Worm (Caenorhabditis elegans): ENCODE results near the gene nos-2.

Gene nos-2

DNA sequence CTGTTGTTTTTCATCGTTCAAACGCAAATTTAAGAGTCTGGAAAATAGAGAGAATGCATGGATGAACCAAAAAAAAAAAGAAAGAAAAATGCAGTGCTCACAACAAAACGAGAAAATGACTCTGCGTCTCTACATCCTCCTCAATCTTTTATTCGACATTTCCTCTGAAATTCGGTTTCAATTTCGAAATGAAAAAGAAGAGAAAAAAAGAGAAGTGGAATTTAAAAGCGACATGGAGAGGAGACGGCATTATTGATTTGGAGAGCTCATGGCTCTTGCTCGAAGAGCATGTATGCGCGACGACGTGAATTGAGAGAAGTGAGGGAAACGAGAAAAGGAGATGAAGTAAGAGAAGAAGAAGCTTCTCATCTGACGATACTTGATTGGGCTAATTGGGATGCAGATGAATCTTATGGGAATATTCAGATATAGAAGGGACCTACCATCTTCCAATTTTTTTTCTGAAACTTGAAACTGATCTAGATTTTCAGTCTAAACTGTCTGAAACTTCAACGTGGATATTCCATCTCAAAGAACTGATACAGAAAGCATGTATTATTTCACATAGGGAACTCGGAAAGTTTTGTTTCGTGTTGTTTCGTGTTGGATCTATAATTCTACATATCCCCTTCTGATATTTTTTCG lies 45.7 kb downstream of the nos-2 start (continued):
- no peak for TF ChIP-seq unc-62 (GFP tag; optimal IDR thresholded peaks at IDR 0.05)
- no peak for TF ChIP-seq elt-3 (tag; optimal IDR thresholded peaks at IDR 0.05)
- no peak for TF ChIP-seq nhr-237 (tag; optimal IDR thresholded peaks at IDR 0.05)
- peak; percentile 12 for TF ChIP-seq nhr-71 (tag; optimal IDR thresholded peaks at IDR 0.05)
- no peak for TF ChIP-seq egl-13 (tag; optimal IDR thresholded peaks at IDR 0.05)
- peak; percentile 18; the same call in 1 of the 2 replicates for TF ChIP-seq isw-1 (GFP tag; IDR thresholded peaks at IDR 0.05)
- no peak for TF ChIP-seq swsn-7 (tag; optimal IDR thresholded peaks at IDR 0.05)
- TF ChIP-seq F16B12.6 (tag; optimal IDR thresholded peaks at IDR 0.05) = peak; percentile 13

DNA sequence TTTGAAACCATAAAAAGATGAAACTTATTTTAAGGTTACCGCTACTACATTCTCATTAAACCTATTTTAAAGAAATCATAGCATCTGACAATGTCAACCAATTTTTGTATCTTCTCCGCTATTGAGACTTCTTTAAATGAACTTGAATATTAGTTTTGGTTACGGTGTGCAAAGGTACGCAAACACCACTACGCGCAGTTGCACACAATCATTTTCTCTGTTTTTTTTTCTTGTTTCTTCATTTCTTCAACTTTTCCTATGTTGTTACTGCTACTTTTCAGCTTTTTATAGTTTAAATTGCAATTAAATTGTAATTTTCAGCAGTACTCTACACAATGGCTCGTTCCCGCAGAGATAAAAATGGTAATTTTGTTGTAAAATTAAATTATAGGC lies 46.2 kb downstream of the nos-2 start, which contains the start of gene F10E7.5:
F10E7.5 (plus strand) TSS at position 322 of the 393 bp plus-strand sequence.
- TF ChIP-seq rnt-1 (tag; optimal IDR thresholded peaks at IDR 0.05) = peak; percentile 53
- peak; percentile 94 for TF ChIP-seq F16B12.6 (tag; optimal IDR thresholded peaks at IDR 0.05)
- no peak for TF ChIP-seq tbx-2 (tag; optimal IDR thresholded peaks at IDR 0.05)
- no peak for TF ChIP-seq sup-37 (GFP tag; optimal IDR thresholded peaks at IDR 0.05)
- no peak for TF ChIP-seq skn-1 (tag; optimal IDR thresholded peaks at IDR 0.05)
- TF ChIP-seq sox-4 (tag; optimal IDR thresholded peaks at IDR 0.05) = no peak
- no peak for TF ChIP-seq grh-1 (GFP tag; IDR thresholded peaks at IDR 0.05)
- peak; percentile 55 for TF ChIP-seq nhr-47 (tag; optimal IDR thresholded peaks at IDR 0.05)
- peak; percentile 15 for TF ChIP-seq nhr-20 (tag; optimal IDR thresholded peaks at IDR 0.05)
- no peak for TF ChIP-seq Y116A8C.19 (tag; optimal IDR thresholded peaks at IDR 0.05; ENCODE audit: borderline replicate concordance)
- TF ChIP-seq lir-3 (tag; optimal IDR thresholded peaks at IDR 0.05; ENCODE audit: poor library complexity) = no peak
- peak; percentile 35; the same call in 1 of the 2 replicates for TF ChIP-seq isw-1 (GFP tag; IDR thresholded peaks at IDR 0.05)
- TF ChIP-seq irx-1 (tag; optimal IDR thresholded peaks at IDR 0.05) = no peak
- TF ChIP-seq nhr-28 (tag; optimal IDR thresholded peaks at IDR 0.05) = no peak
- no peak for TF ChIP-seq nhr-76 (tag; optimal IDR thresholded peaks at IDR 0.05)
- no peak for TF ChIP-seq fkh-10 (GFP tag; optimal IDR thresholded peaks at IDR 0.05)
- TF ChIP-seq hlh-4 (tag; optimal IDR thresholded peaks at IDR 0.05) = no peak
- TF ChIP-seq lin-14 (GFP tag; optimal IDR thresholded peaks at IDR 0.05) = no peak
- TF ChIP-seq nhr-85 (tag) = peak; percentile 48
- TF ChIP-seq fkh-8 (tag; optimal IDR thresholded peaks at IDR 0.05) = no peak
- no peak for TF ChIP-seq pqm-1 (tag; optimal IDR thresholded peaks at IDR 0.05)
- no peak for TF ChIP-seq ceh-63 (GFP tag; optimal IDR thresholded peaks at IDR 0.05)
- TF ChIP-seq pax-3 (tag; optimal IDR thresholded peaks at IDR 0.05) = no peak
- TF ChIP-seq alr-1 (tag; optimal IDR thresholded peaks at IDR 0.05; ENCODE audit: borderline replicate concordance) = no peak
- TF ChIP-seq swsn-7 (tag; optimal IDR thresholded peaks at IDR 0.05) = peak; percentile 34
- TF ChIP-seq unc-30 (tag; optimal IDR thresholded peaks at IDR 0.05) = no peak
- TF ChIP-seq dsc-1 (tag; optimal IDR thresholded peaks at IDR 0.05) = peak; percentile 19
- no peak for TF ChIP-seq elt-3 (tag; optimal IDR thresholded peaks at IDR 0.05)
- TF ChIP-seq aly-2 (tag; optimal IDR thresholded peaks at IDR 0.05) = peak; percentile 40
- TF ChIP-seq mab-9 (GFP tag; IDR thresholded peaks at IDR 0.05) = no peak
- no peak for TF ChIP-seq ceh-8 (GFP tag; optimal IDR thresholded peaks at IDR 0.05)
- no peak for TF ChIP-seq zip-4 (GFP tag; optimal IDR thresholded peaks at IDR 0.05)
- no peak for TF ChIP-seq C34B4.2 (tag; optimal IDR thresholded peaks at IDR 0.05)
- no peak for TF ChIP-seq nhr-11 (tag; optimal IDR thresholded peaks at IDR 0.05)
- TF ChIP-seq nhr-71 (tag; optimal IDR thresholded peaks at IDR 0.05) = peak; percentile 53
- TF ChIP-seq ceh-90 (tag; optimal IDR thresholded peaks at IDR 0.05) = no peak
- no peak for TF ChIP-seq efl-3 (GFP tag; optimal IDR thresholded peaks at IDR 0.05)
- TF ChIP-seq snu-23 (GFP tag; optimal IDR thresholded peaks at IDR 0.05) = peak; percentile 69
- TF ChIP-seq nhr-237 (tag; optimal IDR thresholded peaks at IDR 0.05) = no peak
- TF ChIP-seq vab-15 (tag; optimal IDR thresholded peaks at IDR 0.05) = no peak
- TF ChIP-seq unc-62 (GFP tag; optimal IDR thresholded peaks at IDR 0.05) = no peak
- peak; percentile 44 for TF ChIP-seq xbp-1 (tag; optimal IDR thresholded peaks at IDR 0.05)
- no peak for TF ChIP-seq tlp-1 (tag; optimal IDR thresholded peaks at IDR 0.05)
- TF ChIP-seq ama-1 (optimal IDR thresholded peaks at IDR 0.05) = no peak
- TF ChIP-seq snpc-4 (tag; optimal IDR thresholded peaks at IDR 0.05) = peak; percentile 23
- TF ChIP-seq lsy-2 (tag; optimal IDR thresholded peaks at IDR 0.05) = peak; percentile 97 to 99
- no peak for TF ChIP-seq nhr-84 (tag; optimal IDR thresholded peaks at IDR 0.05)
- TF ChIP-seq ztf-11 (tag; optimal IDR thresholded peaks at IDR 0.05) = no peak
- TF ChIP-seq mef-2 (tag; optimal IDR thresholded peaks at IDR 0.05) = no peak

Data from whole organism, L1 larva.